Fruit fly (Drosophila melanogaster): ENCODE measurements around the gene CG8838.

CG8838 gene

dm6 chr2L:3373242-3373641 lies 15.8 kb downstream of the CG8838 start, which contains the start of gene GramD1B (continued):
- TF ChIP-seq jing (GFP tag; optimal IDR thresholded peaks at IDR 0.05) (no peak), CG4617 (GFP tag; optimal IDR thresholded peaks at IDR 0.05; ENCODE audit: borderline replicate concordance) (peak; percentile 83), jigr1 (GFP tag; IDR thresholded peaks at IDR 0.05) (no peak), CG9817 (tag; optimal IDR thresholded peaks at IDR 0.05) (no peak), Bgb (GFP tag; IDR thresholded peaks at IDR 0.05; ENCODE audit: partially characterized antibody) (peak; percentile 50), Sin3A (optimal IDR thresholded peaks at IDR 0.05) (peak; percentile 23), kah (GFP tag; optimal IDR thresholded peaks at IDR 0.05) (no peak), CG2678 (tag; optimal IDR thresholded peaks at IDR 0.05) (peak; percentile 5), lbe (GFP tag; optimal IDR thresholded peaks at IDR 0.05) (peak; percentile 16), H15 (GFP tag; IDR thresholded peaks at IDR 0.05) (no peak), CG9437 (GFP tag; optimal IDR thresholded peaks at IDR 0.05) (no peak), E2f2 (GFP tag; IDR thresholded peaks at IDR 0.05) (peak; percentile 98), phol (tag; optimal IDR thresholded peaks at IDR 0.05) (peak; percentile 82), ewg (GFP tag; optimal IDR thresholded peaks at IDR 0.05) (peak; percentile 41), tna (GFP tag; IDR thresholded peaks at IDR 0.05; ENCODE audit: partially characterized antibody) (no peak), CG6854 (GFP tag; optimal IDR thresholded peaks at IDR 0.05) (no peak), CG3065 (GFP tag; optimal IDR thresholded peaks at IDR 0.05) (no peak), Myb (GFP tag; optimal IDR thresholded peaks at IDR 0.05) (peak; percentile 33), ara (GFP tag; IDR thresholded peaks at IDR 0.05) (no peak), dmrt11E (tag; optimal IDR thresholded peaks at IDR 0.05) (no peak), CG8290 (GFP tag; optimal IDR thresholded peaks at IDR 0.05) (no peak), CG8290 (tag; optimal IDR thresholded peaks at IDR 0.05) (peak in 1 of 2 experiments; percentile 65), Rx (GFP tag; IDR thresholded peaks at IDR 0.05) (no peak), pros (GFP tag; optimal IDR thresholded peaks at IDR 0.05) (no peak), CG2712 (tag; optimal IDR thresholded peaks at IDR 0.05) (peak; percentile 20), CG2889 (GFP tag; IDR thresholded peaks at IDR 0.05) (no peak), D19B (GFP tag; optimal IDR thresholded peaks at IDR 0.05) (no peak), CG2199 (GFP tag; IDR thresholded peaks at IDR 0.05) (no peak), vnd (GFP tag; IDR thresholded peaks at IDR 0.05; ENCODE audit: partially characterized antibody) (no peak), Abd-B (GFP tag; optimal IDR thresholded peaks at IDR 0.05) (no peak), Hr51 (GFP tag; optimal IDR thresholded peaks at IDR 0.05) (no peak), ind (GFP tag; optimal IDR thresholded peaks at IDR 0.05) (no peak), gt (GFP tag; IDR thresholded peaks at IDR 0.05) (no peak), CG8089 (GFP tag; optimal IDR thresholded peaks at IDR 0.05) (no peak), knrl (GFP tag; IDR thresholded peaks at IDR 0.05; ENCODE audit: partially characterized antibody) (no peak; the same call in 2 of the 3 replicates), sna (GFP tag; IDR thresholded peaks at IDR 0.05; ENCODE audit: partially characterized antibody) (no peak), CG3726 (GFP tag; IDR thresholded peaks at IDR 0.05) (no peak), wek (GFP tag; optimal IDR thresholded peaks at IDR 0.05) (no peak), Camta (GFP tag; optimal IDR thresholded peaks at IDR 0.05) (no peak), CG1647 (GFP tag; optimal IDR thresholded peaks at IDR 0.05) (no peak), CG2116 (GFP tag; optimal IDR thresholded peaks at IDR 0.05) (peak; percentile 33), CG7786 (GFP tag; optimal IDR thresholded peaks at IDR 0.05) (peak; percentile 12), Rfx (GFP tag; IDR thresholded peaks at IDR 0.05) (peak; percentile 52), Sry-δ (GFP tag; optimal IDR thresholded peaks at IDR 0.05) (peak; percentile 32), sc (optimal IDR thresholded peaks at IDR 0.05) (no peak), sc (GFP tag; optimal IDR thresholded peaks at IDR 0.05) (no peak), lab (GFP tag; optimal IDR thresholded peaks at IDR 0.05) (no peak), CG33557 (GFP tag; optimal IDR thresholded peaks at IDR 0.05) (no peak), CG5245 (GFP tag; optimal IDR thresholded peaks at IDR 0.05) (no peak), Ada2b (GFP tag; IDR thresholded peaks at IDR 0.05) (no peak), HmgD (GFP tag; optimal IDR thresholded peaks at IDR 0.05) (peak; percentile 13), CG9609 (GFP tag; optimal IDR thresholded peaks at IDR 0.05) (peak; percentile 12)

All from whole organism, embryonic.